Fruit fly (Drosophila melanogaster): ENCODE results near the gene CG14137.

The CG14137 gene

dm6 chr3L:11551949-11552348 lies 47.9 kb downstream of the CG14137 start (continued):
- TF ChIP-seq CG11456 (GFP tag; IDR thresholded peaks at IDR 0.05) (no peak), gro (GFP tag; optimal IDR thresholded peaks at IDR 0.05) (no peak), ap (GFP tag; IDR thresholded peaks at IDR 0.05) (no peak), btn (GFP tag; optimal IDR thresholded peaks at IDR 0.05) (no peak), Stat92E (GFP tag; optimal IDR thresholded peaks at IDR 0.05) (no peak), lmd (GFP tag; IDR thresholded peaks at IDR 0.05) (0 out of 2 replicates have a peak, but pooled peaks have one; percentile 23), CG3847 (GFP tag; IDR thresholded peaks at IDR 0.05) (no peak), ro (GFP tag; IDR thresholded peaks at IDR 0.05) (no peak), CG10274 (GFP tag; optimal IDR thresholded peaks at IDR 0.05) (no peak), Mad (GFP tag; optimal IDR thresholded peaks at IDR 0.05) (no peak), tup (GFP tag; optimal IDR thresholded peaks at IDR 0.05) (no peak), eve (GFP tag; optimal IDR thresholded peaks at IDR 0.05) (peak in 1 of 2 experiments; percentile 16), CG10654 (GFP tag; optimal IDR thresholded peaks at IDR 0.05) (no peak), Optix (GFP tag; IDR thresholded peaks at IDR 0.05) (no peak), HLH3B (GFP tag; IDR thresholded peaks at IDR 0.05) (peak; percentile 49; the same call in 1 of the 2 replicates), so (GFP tag; IDR thresholded peaks at IDR 0.05) (no peak), Aef1 (GFP tag; IDR thresholded peaks at IDR 0.05) (no peak), Hsf (GFP tag; optimal IDR thresholded peaks at IDR 0.05) (peak; percentile 14), E2f2 (GFP tag; IDR thresholded peaks at IDR 0.05) (no peak), CG10267 (tag; optimal IDR thresholded peaks at IDR 0.05) (peak; percentile 36), CG42726 (GFP tag; IDR thresholded peaks at IDR 0.05; ENCODE audit: partially characterized antibody) (no peak), fd3F (GFP tag; optimal IDR thresholded peaks at IDR 0.05) (no peak), HHEX (GFP tag; optimal IDR thresholded peaks at IDR 0.05) (no peak), gsb-n (tag; optimal IDR thresholded peaks at IDR 0.05) (peak; percentile 34), CG16815 (GFP tag; optimal IDR thresholded peaks at IDR 0.05) (peak; percentile 3), zen (tag; optimal IDR thresholded peaks at IDR 0.05) (no peak), bsh (GFP tag; optimal IDR thresholded peaks at IDR 0.05) (peak in 1 of 2 experiments; percentile 73), CG17359 (tag; optimal IDR thresholded peaks at IDR 0.05) (peak; percentile 50), CG9817 (tag; optimal IDR thresholded peaks at IDR 0.05) (no peak), CG13424 (tag; optimal IDR thresholded peaks at IDR 0.05) (peak; percentile 42), CG12071 (GFP tag; optimal IDR thresholded peaks at IDR 0.05) (no peak), CG11085 (GFP tag; IDR thresholded peaks at IDR 0.05) (no peak), CG1647 (GFP tag; optimal IDR thresholded peaks at IDR 0.05) (no peak), repo (GFP tag; optimal IDR thresholded peaks at IDR 0.05) (no peak), sisA (GFP tag; IDR thresholded peaks at IDR 0.05) (peak; percentile 45), wdn (GFP tag; IDR thresholded peaks at IDR 0.05) (no peak), Dip2 (GFP tag; IDR thresholded peaks at IDR 0.05) (no peak), CG8478 (optimal IDR thresholded peaks at IDR 0.05) (no peak), CG11696 (GFP tag; IDR thresholded peaks at IDR 0.05) (no peak), ash1 (GFP tag; optimal IDR thresholded peaks at IDR 0.05) (no peak), tap (tag; optimal IDR thresholded peaks at IDR 0.05) (peak; percentile 9), exex (tag; optimal IDR thresholded peaks at IDR 0.05) (no peak), bab2 (GFP tag; optimal IDR thresholded peaks at IDR 0.05) (no peak), CG15269 (tag; optimal IDR thresholded peaks at IDR 0.05) (peak; percentile 30), Oli (tag; optimal IDR thresholded peaks at IDR 0.05) (peak; percentile 23), ham (GFP tag; IDR thresholded peaks at IDR 0.05) (no peak), CG7357 (GFP tag; IDR thresholded peaks at IDR 0.05) (no peak), Abd-B (GFP tag; optimal IDR thresholded peaks at IDR 0.05) (peak; percentile 16), hkb (optimal IDR thresholded peaks at IDR 0.05) (no peak), hkb (GFP tag; IDR thresholded peaks at IDR 0.05) (no peak), jumu (GFP tag; optimal IDR thresholded peaks at IDR 0.05) (peak; percentile 14), B-H2 (GFP tag; optimal IDR thresholded peaks at IDR 0.05) (no peak), sob (GFP tag; IDR thresholded peaks at IDR 0.05) (no peak)

Data from whole organism, embryonic.